Worm (Caenorhabditis elegans) whole organism, mixed stage, embryonic: Measurements from ENCODE around the gene T05A1.5.
"Not testable (repeated sequence)": the region's sequence is repeated elsewhere in the genome, so short reads cannot be mapped to it uniquely, and the experiment has no call there.

ENCODE experiments used
- M03D4.4 ChIP-seq: sonication (generic microtip); optimal IDR thresholded peaks from 2 replicates; lab custom pipeline; 2017; ENCODE audit warnings: mild to moderate bottlenecking, missing genetic modification characterization, missing compliant biosample characterization
- bed-3 ChIP-seq: fragments of 200-800 bp; sonication (Bioruptor generic); optimal IDR thresholded peaks from 3 replicates; lab custom pipeline; 2018; ENCODE audit warnings: mild to moderate bottlenecking, missing genetic modification characterization, moderate library complexity, missing compliant biosample characterization
- blmp-1 ChIP-seq: fragments of 150-350 bp; optimal IDR thresholded peaks from 2 replicates; lab custom pipeline; 2014; ENCODE audit warnings: missing biosample characterization, missing genetic modification characterization
- ceh-39 ChIP-seq: fragments of 150-350 bp; optimal IDR thresholded peaks from 2 replicates; lab custom pipeline; 2014; ENCODE audit warnings: missing biosample characterization, missing genetic modification characterization
- ceh-43 ChIP-seq: fragments of 200-800 bp; sonication (Bioruptor generic); optimal IDR thresholded peaks from 2 replicates; lab custom pipeline; 2018; ENCODE audit warnings: mild to moderate bottlenecking, missing genetic modification characterization, moderate library complexity, missing compliant biosample characterization
- ceh-83 ChIP-seq: fragments of 200-800 bp; sonication (Bioruptor generic); optimal IDR thresholded peaks from 2 replicates; lab custom pipeline; 2018; ENCODE audit warnings: mild to moderate bottlenecking, missing genetic modification characterization, missing compliant biosample characterization
- ces-1 ChIP-seq: fragments of 150-350 bp; optimal IDR thresholded peaks from 2 replicates; lab custom pipeline; 2014; ENCODE audit warnings: missing biosample characterization, missing genetic modification reagents, missing genetic modification characterization
- cnd-1 ChIP-seq: fragments of 200-800 bp; sonication (Bioruptor generic); optimal IDR thresholded peaks from 2 replicates; lab custom pipeline; 2018; ENCODE audit warnings: mild to moderate bottlenecking, missing genetic modification characterization, missing compliant biosample characterization
- drap-1 ChIP-seq: fragments of 200-800 bp; sonication (Bioruptor generic); optimal IDR thresholded peaks from 3 replicates; lab custom pipeline; 2018; ENCODE audit warnings: mild to moderate bottlenecking, missing genetic modification characterization, missing compliant biosample characterization
- elt-1 ChIP-seq: sonication (generic microtip); optimal IDR thresholded peaks from 2 replicates; lab custom pipeline; 2017; ENCODE audit warnings: missing genetic modification characterization, mild to moderate bottlenecking, missing compliant biosample characterization, antibody characterized with exemption, moderate library complexity, borderline replicate concordance; ENCODE audit not compliant: insufficient read depth
- elt-3 ChIP-seq: fragments of 150-350 bp; optimal IDR thresholded peaks from 2 replicates; lab custom pipeline; 2014; ENCODE audit warnings: missing biosample characterization, missing genetic modification characterization
- flh-1 ChIP-seq: fragments of 200-800 bp; sonication (Bioruptor generic); optimal IDR thresholded peaks from 2 replicates; lab custom pipeline; 2018; ENCODE audit warnings: mild to moderate bottlenecking, missing genetic modification characterization, moderate library complexity, missing compliant biosample characterization
- hlh-1 ChIP-seq: fragments of 150-350 bp; optimal IDR thresholded peaks from 2 replicates; lab custom pipeline; 2014; ENCODE audit warnings: missing biosample characterization, missing genetic modification reagents, missing genetic modification characterization
- lin-13 ChIP-seq: fragments of 150-350 bp; optimal IDR thresholded peaks from 2 replicates; lab custom pipeline; 2014; ENCODE audit warnings: missing biosample characterization, missing genetic modification characterization
- lin-32 ChIP-seq: fragments of 200-800 bp; sonication (Bioruptor generic); optimal IDR thresholded peaks from 2 replicates; lab custom pipeline; 2018; ENCODE audit warnings: mild to moderate bottlenecking, missing genetic modification characterization, missing compliant biosample characterization
- lsy-2 ChIP-seq: fragments of 150-350 bp; optimal IDR thresholded peaks from 2 replicates; lab custom pipeline; 2014; ENCODE audit warnings: missing biosample characterization, missing genetic modification characterization
- mab-5 ChIP-seq: fragments of 150-350 bp; optimal IDR thresholded peaks from 2 replicates; lab custom pipeline; 2014; ENCODE audit warnings: missing biosample characterization, missing genetic modification characterization
- mep-1 ChIP-seq: fragments of 150-350 bp; optimal IDR thresholded peaks from 2 replicates; lab custom pipeline; 2017; ENCODE audit warnings: missing biosample characterization, missing genetic modification reagents, missing genetic modification characterization, inconsistent platforms
- nhr-12 ChIP-seq: fragments of 150-350 bp; optimal IDR thresholded peaks from 2 replicates; lab custom pipeline; 2014; ENCODE audit warnings: missing biosample characterization, missing genetic modification characterization
- nhr-2 ChIP-seq: fragments of 150-350 bp; optimal IDR thresholded peaks from 2 replicates; lab custom pipeline; 2014; ENCODE audit warnings: missing biosample characterization, missing genetic modification characterization
- nhr-237 ChIP-seq: fragments of 150-350 bp; optimal IDR thresholded peaks from 2 replicates; lab custom pipeline; 2014; ENCODE audit warnings: missing biosample characterization, missing genetic modification characterization
- nhr-28 ChIP-seq: fragments of 150-350 bp; optimal IDR thresholded peaks from 2 replicates; lab custom pipeline; 2014; ENCODE audit warnings: missing biosample characterization, missing genetic modification characterization
- nhr-76 ChIP-seq: sonication (generic microtip); optimal IDR thresholded peaks from 2 replicates; lab custom pipeline; 2017; ENCODE audit warnings: missing biosample characterization, missing genetic modification characterization
- pha-4 ChIP-seq: fragments of 150-350 bp; optimal IDR thresholded peaks from 2 replicates; lab custom pipeline; 2018; ENCODE audit warnings: missing biosample characterization, missing genetic modification reagents, missing genetic modification characterization
- sem-2 ChIP-seq: fragments of 200-800 bp; sonication (Bioruptor generic); optimal IDR thresholded peaks from 2 replicates; lab custom pipeline; 2018; ENCODE audit warnings: mild to moderate bottlenecking, missing genetic modification characterization, missing compliant biosample characterization
- snpc-4 ChIP-seq: fragments of 150-350 bp; optimal IDR thresholded peaks from 2 replicates; lab custom pipeline; 2014; ENCODE audit warnings: missing biosample characterization, missing genetic modification characterization
- sptf-1 ChIP-seq: sonication (generic microtip); optimal IDR thresholded peaks from 2 replicates; lab custom pipeline; 2017; ENCODE audit warnings: mild to moderate bottlenecking, missing genetic modification characterization, moderate library complexity, missing compliant biosample characterization
- tbx-8 ChIP-seq: fragments of 200-800 bp; sonication (Bioruptor generic); optimal IDR thresholded peaks from 2 replicates; lab custom pipeline; 2018; ENCODE audit warnings: mild to moderate bottlenecking, missing genetic modification characterization, moderate library complexity, missing compliant biosample characterization
- unc-39 ChIP-seq: fragments of 150-350 bp; optimal IDR thresholded peaks from 2 replicates; lab custom pipeline; 2014; ENCODE audit warnings: missing biosample characterization, missing genetic modification characterization
- unc-62 ChIP-seq: fragments of 150-350 bp; optimal IDR thresholded peaks from 2 replicates; lab custom pipeline; 2014; ENCODE audit warnings: missing biosample characterization, missing genetic modification reagents, missing genetic modification characterization
- zip-8 ChIP-seq: fragments of 150-350 bp; optimal IDR thresholded peaks from 2 replicates; lab custom pipeline; 2014; ENCODE audit warnings: missing biosample characterization, missing genetic modification characterization

Gene T05A1.5

ce11 chrIV:9588784-9589457 is 42.8 kb downstream of the T05A1.5 start, which contains the start of gene trcs-1:
Gene trcs-1, minus strand, starts transcription at chrIV:9588834.
- no peak for TF ChIP-seq blmp-1
- no peak for TF ChIP-seq mep-1 (tag; lab: Kevin White, UChicago)
- TF ChIP-seq ceh-39 (tag; lab: Kevin White, UChicago) = no peak
- TF ChIP-seq tbx-8 (GFP tag; lab: Kevin White, UChicago) = no peak
- TF ChIP-seq ceh-43 = no peak
- TF ChIP-seq ces-1 (GFP tag; lab: Kevin White, UChicago) = no peak
- no peak for TF ChIP-seq nhr-76
- no peak for TF ChIP-seq cnd-1 (tag; lab: Kevin White, UChicago)
- no peak for TF ChIP-seq elt-1 (tag; lab: Kevin White, UChicago)
- TF ChIP-seq unc-39 (tag; lab: Kevin White, UChicago) = no peak
- no peak for TF ChIP-seq nhr-28 (tag; lab: Kevin White, UChicago)
- TF ChIP-seq lsy-2 = no peak
- no peak for TF ChIP-seq lin-32 (GFP tag; lab: Kevin White, UChicago)
- no peak for TF ChIP-seq nhr-237 (tag; lab: Kevin White, UChicago)
- TF ChIP-seq nhr-2 = no peak
- TF ChIP-seq flh-1 (GFP tag; lab: Kevin White, UChicago) = no peak
- no peak for TF ChIP-seq zip-8
- no peak for TF ChIP-seq bed-3 (GFP tag; lab: Kevin White, UChicago)
- TF ChIP-seq, all 35 proteins: peak for 0

- TF ChIP-seq cnd-1 (tag; lab: Kevin White, UChicago) = no peak
- TF ChIP-seq sptf-1 (tag; lab: Kevin White, UChicago) = no peak
- TF ChIP-seq nhr-2 = no peak
- TF ChIP-seq lin-13 = no peak
- TF ChIP-seq nhr-76 = no peak
- TF ChIP-seq sem-2 (GFP tag; lab: Kevin White, UChicago) = no peak
Measured at ce11 chrIV:9592413-9592812, 46.3 kb downstream of the T05A1.5 start, which contains the start of gene pei-1. Gene pei-1, minus strand, starts transcription at chrIV:9592513.

ce11 chrIV:9593456-9593855 is 47.4 kb downstream of the T05A1.5 start, which contains the start of gene spp-18:
Gene spp-18, plus strand, starts transcription at chrIV:9593712.
- TF ChIP-seq nhr-237 (tag; lab: Kevin White, UChicago) (no peak), sptf-1 (tag; lab: Kevin White, UChicago) (no peak), ceh-39 (tag; lab: Kevin White, UChicago) (no peak), lin-32 (GFP tag; lab: Kevin White, UChicago) (no peak), sem-2 (GFP tag; lab: Kevin White, UChicago) (no peak), drap-1 (no peak), pha-4 (tag; lab: Kevin White, UChicago) (no peak), snpc-4 (tag; lab: Kevin White, UChicago) (no peak), mep-1 (tag; lab: Kevin White, UChicago) (no peak), nhr-12 (tag; lab: Kevin White, UChicago) (no peak), hlh-1 (no peak), ceh-43 (no peak), M03D4.4 (no peak), unc-62 (GFP tag; lab: Kevin White, UChicago) (no peak), ceh-83 (GFP tag; lab: Kevin White, UChicago) (no peak), lsy-2 (no peak)

ce11 chrIV:9595779-9596406 is 49.8 kb downstream of the T05A1.5 start, which contains the start of the genes F27C8.3 and F27C8.2:
Gene F27C8.3, minus strand, starts transcription at chrIV:9595879.
Gene F27C8.2, plus strand, starts transcription at chrIV:9596356.
- not testable (repeated sequence) for TF ChIP-seq nhr-2, lsy-2, zip-8

- TF ChIP-seq sptf-1 (tag; lab: Kevin White, UChicago) (no peak), cnd-1 (tag; lab: Kevin White, UChicago) (no peak), elt-3 (tag; lab: Kevin White, UChicago) (no peak), unc-62 (GFP tag; lab: Kevin White, UChicago) (no peak), mab-5 (tag; lab: Kevin White, UChicago) (no peak)
Measured at ce11 chrIV:9601595-9601994, 55.5 kb downstream of the T05A1.5 start, which contains the start of gene aat-1. Gene aat-1, minus strand, starts transcription at chrIV:9601695.
